Fruit fly (Drosophila melanogaster) whole organism, embryonic: ENCODE measurements around the gene Sec63.
A peak's percentile ranks its signal among the peaks of the same experiment; 100 is the strongest.

ENCODE experiments used
- Adf1 ChIP-seq: fragments of 200-800 bp; sonication (Bioruptor generic); IDR thresholded peaks from 2 replicates; pipeline ENCODE4 v1.3.6; 2022; ENCODE audit warnings: missing biosample characterization, missing genetic modification characterization
- B-H1 ChIP-seq: fragments of 200-800 bp; sonication (Bioruptor generic); IDR thresholded peaks from 3 replicates; pipeline ENCODE4 v1.3.6; 2022; ENCODE audit warnings: missing biosample characterization, missing genetic modification characterization
- Blimp-1 ChIP-seq: fragments of 200-800 bp; sonication (Bioruptor generic); optimal IDR thresholded peaks from 3 replicates; lab custom pipeline; 2018; ENCODE audit warnings: missing biosample characterization, missing genetic modification characterization, mild to moderate bottlenecking, moderate library complexity, missing genetic modification reagents
- CG11093 ChIP-seq: fragments of 200-800 bp; sonication (Bioruptor generic); IDR thresholded peaks from 3 replicates; pipeline ENCODE4 v1.3.6; 2022; ENCODE audit warnings: missing biosample characterization, missing genetic modification characterization
- CG11560 ChIP-seq: fragments of 200-800 bp; sonication (Bioruptor generic); IDR thresholded peaks from 3 replicates; pipeline ENCODE4 v1.3.6; 2022; ENCODE audit warnings: missing biosample characterization, missing genetic modification characterization
- CG12219 ChIP-seq: fragments of 200-800 bp; sonication (Bioruptor generic); optimal IDR thresholded peaks from 3 replicates; lab custom pipeline; 2018; ENCODE audit warnings: missing biosample characterization, mild to moderate bottlenecking, missing genetic modification characterization
- CG12744 ChIP-seq: fragments of 200-800 bp; sonication (Bioruptor generic); optimal IDR thresholded peaks from 2 replicates; lab custom pipeline; 2016; ENCODE audit warnings: missing biosample characterization, missing genetic modification characterization
- CG12769 ChIP-seq: fragments of 200-800 bp; sonication (Bioruptor generic); optimal IDR thresholded peaks from 2 replicates; lab custom pipeline; 2019; ENCODE audit warnings: missing biosample characterization, mild to moderate bottlenecking, missing genetic modification characterization, moderate library complexity
- CG13287 ChIP-seq: fragments of 200-800 bp; sonication (Bioruptor generic); IDR thresholded peaks from 2 replicates; pipeline ENCODE4 v1.3.6; 2022; ENCODE audit warnings: missing biosample characterization, missing genetic modification characterization; ENCODE audit not compliant: partially characterized antibody
- CG14965 ChIP-seq: fragments of 200-800 bp; sonication (Bioruptor generic); optimal IDR thresholded peaks from 2 replicates; lab custom pipeline; 2016; ENCODE audit warnings: missing biosample characterization, missing genetic modification characterization, borderline replicate concordance
- CG15479 ChIP-seq: fragments of 200-800 bp; sonication (Bioruptor generic); optimal IDR thresholded peaks from 3 replicates; lab custom pipeline; 2019; ENCODE audit warnings: missing biosample characterization, mild to moderate bottlenecking, missing genetic modification characterization, moderate library complexity
- CG15601 ChIP-seq: fragments of 200-800 bp; sonication (Bioruptor generic); optimal IDR thresholded peaks from 3 replicates; lab custom pipeline; 2019; ENCODE audit warnings: missing biosample characterization, mild to moderate bottlenecking, missing genetic modification characterization, moderate library complexity
- CG1603 ChIP-seq: fragments of 200-800 bp; sonication (Bioruptor generic); optimal IDR thresholded peaks from 2 replicates; lab custom pipeline; 2019; ENCODE audit warnings: missing biosample characterization, mild to moderate bottlenecking, missing genetic modification characterization, moderate library complexity
- CG17361 ChIP-seq: fragments of 200-800 bp; sonication (Bioruptor generic); IDR thresholded peaks from 3 replicates; pipeline ENCODE4 v1.3.6; 2022; ENCODE audit warnings: missing biosample characterization, missing genetic modification characterization
- CG17802 ChIP-seq: fragments of 200-800 bp; sonication (Bioruptor generic); optimal IDR thresholded peaks from 2 replicates; lab custom pipeline; 2018; ENCODE audit warnings: missing biosample characterization, mild to moderate bottlenecking, missing genetic modification characterization, moderate library complexity
- CG17829 ChIP-seq: fragments of 200-800 bp; optimal IDR thresholded peaks from 2 replicates; lab custom pipeline; 2019; ENCODE audit warnings: missing biosample characterization, mild to moderate bottlenecking, missing genetic modification characterization, moderate library complexity
- CG18476 ChIP-seq: fragments of 200-800 bp; sonication (Bioruptor generic); optimal IDR thresholded peaks from 2 replicates; lab custom pipeline; 2016; ENCODE audit warnings: missing biosample characterization, mild to moderate bottlenecking, missing genetic modification characterization
- CG2199 ChIP-seq: fragments of 200-800 bp; sonication (Bioruptor generic); IDR thresholded peaks from 3 replicates; pipeline ENCODE4 v1.3.6; 2022; ENCODE audit warnings: missing biosample characterization, missing genetic modification characterization
- CG3065 ChIP-seq: fragments of 200-800 bp; sonication (Bioruptor generic); optimal IDR thresholded peaks from 2 replicates; lab custom pipeline; 2016; ENCODE audit warnings: missing biosample characterization, missing genetic modification characterization
- CG32532 ChIP-seq: fragments of 200-800 bp; sonication (Bioruptor generic); IDR thresholded peaks from 2 replicates; pipeline ENCODE4 v1.3.6; 2022; ENCODE audit warnings: missing biosample characterization, missing genetic modification characterization
- CG34376 ChIP-seq: fragments of 200-800 bp; sonication (Bioruptor generic); optimal IDR thresholded peaks from 2 replicates; lab custom pipeline; 2018; ENCODE audit warnings: missing biosample characterization, mild to moderate bottlenecking, missing genetic modification characterization
- CG4854 ChIP-seq: fragments of 200-800 bp; sonication (Bioruptor generic); optimal IDR thresholded peaks from 2 replicates; lab custom pipeline; 2016; ENCODE audit warnings: missing biosample characterization, missing genetic modification characterization, inconsistent platforms
- CG7786 ChIP-seq: fragments of 200-800 bp; sonication (Bioruptor generic); optimal IDR thresholded peaks from 2 replicates; lab custom pipeline; 2016; ENCODE audit warnings: missing biosample characterization, missing genetic modification characterization
- CG7839 ChIP-seq: fragments of 200-800 bp; sonication (Bioruptor generic); optimal IDR thresholded peaks from 3 replicates; lab custom pipeline; 2018; ENCODE audit warnings: missing biosample characterization, mild to moderate bottlenecking, missing genetic modification characterization, moderate library complexity
- CG9437 ChIP-seq: fragments of 200-800 bp; sonication (Bioruptor generic); optimal IDR thresholded peaks from 2 replicates; lab custom pipeline; 2018; ENCODE audit warnings: missing biosample characterization, mild to moderate bottlenecking, missing genetic modification characterization
- E2f2 ChIP-seq: fragments of 200-800 bp; sonication (Bioruptor generic); IDR thresholded peaks from 2 replicates; pipeline ENCODE4 v1.3.6; 2022; ENCODE audit warnings: missing biosample characterization, missing genetic modification characterization
- Fer2 ChIP-seq: fragments of 200-800 bp; sonication (Bioruptor generic); optimal IDR thresholded peaks from 2 replicates; lab custom pipeline; 2018; ENCODE audit warnings: missing biosample characterization, mild to moderate bottlenecking, missing genetic modification characterization, moderate library complexity
- Hmr ChIP-seq: fragments of 200-800 bp; sonication (Bioruptor generic); optimal IDR thresholded peaks from 3 replicates; lab custom pipeline; 2017; ENCODE audit warnings: mild to moderate bottlenecking, missing biosample characterization, missing genetic modification reagents, missing genetic modification characterization
- Max ChIP-seq: fragments of 200-800 bp; sonication (Bioruptor generic); optimal IDR thresholded peaks from 2 replicates; lab custom pipeline; 2016; ENCODE audit warnings: missing biosample characterization, mild to moderate bottlenecking, missing genetic modification characterization
- Myb ChIP-seq: fragments of 200-800 bp; sonication (Bioruptor generic); optimal IDR thresholded peaks from 2 replicates; lab custom pipeline; 2016; ENCODE audit warnings: missing biosample characterization, missing genetic modification characterization
- Opbp ChIP-seq: fragments of 200-800 bp; sonication (Bioruptor generic); IDR thresholded peaks from 3 replicates; pipeline ENCODE4 v1.3.6; 2022; ENCODE audit warnings: missing biosample characterization, missing genetic modification characterization; ENCODE audit not compliant: partially characterized antibody
- Pdp1 ChIP-seq, 2 experiments: fragments of 200-800 bp; sonication (Bioruptor generic); optimal IDR thresholded peaks; 3 replicates each; lab custom pipeline; 2016; ENCODE audit warnings: missing biosample characterization in 2 of 2, missing genetic modification characterization in 2 of 2, mild to moderate bottlenecking in 1 of 2, moderate library complexity in 1 of 2
- Rfx ChIP-seq: fragments of 200-800 bp; sonication (Bioruptor generic); IDR thresholded peaks from 2 replicates; pipeline ENCODE4 v1.3.6; 2022; ENCODE audit warnings: missing biosample characterization, missing genetic modification characterization
- cato ChIP-seq: fragments of 200-800 bp; sonication (Bioruptor generic); optimal IDR thresholded peaks from 2 replicates; lab custom pipeline; 2016; ENCODE audit warnings: missing biosample characterization, missing genetic modification characterization, borderline replicate concordance
- crp ChIP-seq, 2 experiments: fragments of 200-800 bp; sonication (Bioruptor generic); optimal IDR thresholded peaks; 2 replicates in 1 of 2; 3 replicates in 1 of 2; lab custom pipeline; 2017; ENCODE audit warnings: missing biosample characterization in 2 of 2, missing genetic modification characterization in 2 of 2, mild to moderate bottlenecking in 1 of 2, moderate library complexity in 1 of 2
- exex ChIP-seq: fragments of 200-800 bp; sonication (Bioruptor generic); optimal IDR thresholded peaks from 4 replicates; lab custom pipeline; 2018; ENCODE audit warnings: missing biosample characterization, mild to moderate bottlenecking, missing genetic modification characterization, moderate library complexity
- ftz-f1 ChIP-seq: fragments of 200-800 bp; sonication (Bioruptor generic); optimal IDR thresholded peaks from 2 replicates; lab custom pipeline; 2016; ENCODE audit warnings: missing biosample characterization, missing genetic modification characterization
- gem ChIP-seq: fragments of 200-800 bp; sonication (Bioruptor generic); optimal IDR thresholded peaks from 2 replicates; lab custom pipeline; 2019; ENCODE audit warnings: missing biosample characterization, mild to moderate bottlenecking, missing genetic modification characterization, moderate library complexity
- hbn ChIP-seq: fragments of 200-800 bp; sonication (Bioruptor generic); IDR thresholded peaks from 2 replicates; pipeline ENCODE4 v1.3.6; 2022; ENCODE audit warnings: missing biosample characterization, missing genetic modification characterization; ENCODE audit not compliant: partially characterized antibody
- ind ChIP-seq: fragments of 200-800 bp; sonication (Bioruptor generic); optimal IDR thresholded peaks from 3 replicates; lab custom pipeline; 2016; ENCODE audit warnings: missing biosample characterization, missing genetic modification characterization
- lab ChIP-seq: fragments of 200-800 bp; sonication (Bioruptor generic); optimal IDR thresholded peaks from 3 replicates; lab custom pipeline; 2017; ENCODE audit warnings: missing biosample characterization, missing genetic modification characterization, mild to moderate bottlenecking, moderate library complexity, missing genetic modification reagents
- lmd ChIP-seq: fragments of 200-800 bp; sonication (Bioruptor generic); IDR thresholded peaks from 2 replicates; pipeline ENCODE4 v1.3.6; 2022; ENCODE audit warnings: missing biosample characterization, missing genetic modification characterization
- mam ChIP-seq: fragments of 200-800 bp; sonication (Bioruptor generic); optimal IDR thresholded peaks from 3 replicates; lab custom pipeline; 2016; ENCODE audit warnings: missing biosample characterization, missing genetic modification characterization
- p53 ChIP-seq: fragments of 200-800 bp; sonication (Bioruptor generic); optimal IDR thresholded peaks from 2 replicates; lab custom pipeline; 2016; ENCODE audit warnings: missing biosample characterization, missing genetic modification characterization
- pnt ChIP-seq: fragments of 200-800 bp; sonication (Bioruptor generic); optimal IDR thresholded peaks from 3 replicates; lab custom pipeline; 2016; ENCODE audit warnings: missing biosample characterization, missing genetic modification characterization
- pros ChIP-seq: fragments of 200-800 bp; sonication (Bioruptor generic); optimal IDR thresholded peaks from 3 replicates; lab custom pipeline; 2019; ENCODE audit warnings: missing biosample characterization, mild to moderate bottlenecking, missing genetic modification characterization, moderate library complexity
- row ChIP-seq: fragments of 200-800 bp; sonication (Bioruptor generic); IDR thresholded peaks from 3 replicates; pipeline ENCODE4 v1.3.6; 2022; ENCODE audit warnings: missing biosample characterization, missing genetic modification characterization
- slbo ChIP-seq: fragments of 200-800 bp; sonication (Bioruptor generic); IDR thresholded peaks from 2 replicates; pipeline ENCODE4 v1.3.6; 2022; ENCODE audit warnings: missing biosample characterization, missing genetic modification characterization
- sob ChIP-seq: fragments of 200-800 bp; sonication (Bioruptor generic); IDR thresholded peaks from 2 replicates; pipeline ENCODE4 v1.3.6; 2022; ENCODE audit warnings: missing biosample characterization, missing genetic modification characterization
- zen ChIP-seq: fragments of 200-800 bp; sonication (Bioruptor generic); optimal IDR thresholded peaks from 3 replicates; lab custom pipeline; 2018; ENCODE audit warnings: missing biosample characterization, mild to moderate bottlenecking, missing genetic modification characterization, moderate library complexity

Sec63 gene

dm6 chr3L:7361095-7361522 lies 748 bp downstream of the Sec63 start (continued):
- TF ChIP-seq CG2199 (GFP tag; lab: Robert Waterston, UW) (peak; percentile 83), Pdp1 (GFP tag; optimal IDR thresholded peaks at IDR 0.05; lab: Kevin White, UChicago) (peak in 1 of 2 experiments; percentile 51), CG11560 (tag; lab: Robert Waterston, UW) (no peak), CG14965 (no peak), CG1603 (tag; lab: Kevin White, UChicago) (peak; percentile 2), Myb (GFP tag; lab: Kevin White, UChicago) (no peak), mam (GFP tag; lab: Kevin White, UChicago) (no peak), CG7786 (GFP tag; lab: Kevin White, UChicago) (no peak), Rfx (0 out of 2 replicates have a peak, but pooled peaks have one; percentile 25), pros (GFP tag; lab: Kevin White, UChicago) (peak; percentile 69), lmd (GFP tag; lab: Robert Waterston, UW) (no peak), CG34376 (peak; percentile 69), CG15479 (GFP tag; lab: Kevin White, UChicago) (no peak), E2f2 (GFP tag; lab: Robert Waterston, UW) (no peak), CG12219 (GFP tag; lab: Kevin White, UChicago) (no peak), Max (GFP tag; lab: Kevin White, UChicago) (no peak), row (peak; percentile 46; the same call in 2 of the 3 replicates), p53 (GFP tag; lab: Kevin White, UChicago) (no peak), CG17361 (GFP tag; lab: Robert Waterston, UW) (no peak), Fer2 (tag; lab: Kevin White, UChicago) (no peak), Adf1 (GFP tag; lab: Robert Waterston, UW) (no peak), zen (no peak), slbo (GFP tag; lab: Robert Waterston, UW) (no peak), CG18476 (GFP tag; lab: Kevin White, UChicago) (no peak), cato (no peak), CG7839 (tag; lab: Kevin White, UChicago) (no peak), CG4854 (no peak), gem (tag; lab: Kevin White, UChicago) (no peak), exex (tag; lab: Kevin White, UChicago) (peak; percentile 71), CG12744 (no peak), ftz-f1 (no peak), CG32532 (GFP tag; lab: Robert Waterston, UW) (no peak), CG9437 (no peak), Hmr (GFP tag; lab: Kevin White, UChicago) (no peak), sob (GFP tag; lab: Robert Waterston, UW) (no peak), lab (GFP tag; lab: Kevin White, UChicago) (peak; percentile 77), pnt (GFP tag; lab: Kevin White, UChicago) (no peak), CG11093 (GFP tag; lab: Robert Waterston, UW) (no peak), Blimp-1 (GFP tag; lab: Kevin White, UChicago) (peak; percentile 33), CG13287 (GFP tag; lab: Robert Waterston, UW) (no peak), CG3065 (GFP tag; lab: Kevin White, UChicago) (no peak), CG17802 (tag; lab: Kevin White, UChicago) (no peak), Opbp (GFP tag; lab: Robert Waterston, UW) (no peak), B-H1 (no peak), crp (GFP tag; optimal IDR thresholded peaks at IDR 0.05; lab: Kevin White, UChicago) (no peak), ind (GFP tag; lab: Kevin White, UChicago) (no peak), CG12769 (tag; lab: Kevin White, UChicago) (peak; percentile 51), CG15601 (tag; lab: Kevin White, UChicago) (no peak), CG17829 (tag; lab: Kevin White, UChicago) (peak; percentile 9), hbn (GFP tag; lab: Robert Waterston, UW) (no peak)
